Worm (Caenorhabditis elegans) whole organism, L1 larva: ENCODE data around the gene kcc-1.

Experiments
- ceh-82 ChIP-seq, 3 experiments: fragments of 150-350 bp in 1 of 3; sonication (generic microtip) in 2 of 3; optimal IDR thresholded peaks; 2 replicates each; lab custom pipeline; 2014 to 2017; ENCODE audit warnings: missing biosample characterization in 3 of 3, missing genetic modification characterization in 3 of 3
- nhr-11 ChIP-seq: fragments of 150-350 bp; optimal IDR thresholded peaks from 2 replicates; lab custom pipeline; 2014; ENCODE audit warnings: missing biosample characterization, missing genetic modification characterization
- pag-3 ChIP-seq: sonication (generic microtip); optimal IDR thresholded peaks from 2 replicates; lab custom pipeline; 2017; ENCODE audit warnings: missing genetic modification characterization, mild to moderate bottlenecking, missing compliant biosample characterization, antibody characterized with exemption, borderline replicate concordance; ENCODE audit not compliant: insufficient read depth

DNA sequence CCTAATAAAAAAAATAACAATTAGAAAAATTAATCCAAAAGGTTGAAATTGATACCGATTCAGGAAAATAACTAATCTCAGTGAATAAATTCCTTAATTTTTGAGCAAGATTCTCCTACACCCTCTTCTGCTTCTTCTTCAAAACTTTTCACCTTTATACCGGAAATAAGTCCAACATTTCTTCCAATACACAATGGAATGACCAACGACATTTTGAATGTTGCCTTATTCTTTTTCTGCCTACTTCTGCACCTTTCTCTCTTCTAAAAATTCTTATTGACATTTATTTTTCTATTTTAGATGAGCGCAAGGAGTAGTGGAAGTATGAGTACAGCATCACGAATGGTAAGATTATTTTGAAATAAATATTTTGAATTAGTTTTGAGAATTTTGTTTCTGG, 9.2 kb upstream of the kcc-1 start, which contains the start of gene unc-8:
- TF ChIP-seq ceh-82 (tag; optimal IDR thresholded peaks at IDR 0.05; lab: Kevin White, UChicago) (no peak), nhr-11 (tag; lab: Kevin White, UChicago) (no peak), pag-3 (no peak)
